Fruit fly (Drosophila melanogaster) whole organism, embryonic: ENCODE data around the gene dmGlut.

Source experiments
- Atf6 ChIP-seq: fragments of 200-800 bp; sonication (Bioruptor generic); IDR thresholded peaks from 2 replicates; pipeline ENCODE4 v1.3.6; 2022; ENCODE audit warnings: missing biosample characterization, missing genetic modification characterization
- B-H1 ChIP-seq: fragments of 200-800 bp; sonication (Bioruptor generic); IDR thresholded peaks from 3 replicates; pipeline ENCODE4 v1.3.6; 2022; ENCODE audit warnings: missing biosample characterization, missing genetic modification characterization
- CG10267 ChIP-seq: fragments of 200-800 bp; sonication (Bioruptor generic); optimal IDR thresholded peaks from 2 replicates; lab custom pipeline; 2018; ENCODE audit warnings: missing biosample characterization, mild to moderate bottlenecking, missing genetic modification characterization, moderate library complexity
- CG11398 ChIP-seq: fragments of 200-800 bp; sonication (Bioruptor generic); optimal IDR thresholded peaks from 2 replicates; lab custom pipeline; 2016; ENCODE audit warnings: missing biosample characterization, missing genetic modification characterization
- CG1233 ChIP-seq: fragments of 200-800 bp; sonication (Bioruptor generic); optimal IDR thresholded peaks from 4 replicates; lab custom pipeline; 2018; ENCODE audit warnings: missing biosample characterization, mild to moderate bottlenecking, missing genetic modification characterization
- CG13287 ChIP-seq: fragments of 200-800 bp; sonication (Bioruptor generic); IDR thresholded peaks from 2 replicates; pipeline ENCODE4 v1.3.6; 2022; ENCODE audit warnings: missing biosample characterization, missing genetic modification characterization; ENCODE audit not compliant: partially characterized antibody
- CG13775 ChIP-seq: fragments of 200-800 bp; sonication (Bioruptor generic); optimal IDR thresholded peaks from 3 replicates; lab custom pipeline; 2017; ENCODE audit warnings: missing biosample characterization, mild to moderate bottlenecking, missing genetic modification characterization
- CG15514 ChIP-seq: fragments of 200-800 bp; sonication (Bioruptor generic); optimal IDR thresholded peaks from 3 replicates; lab custom pipeline; 2017; ENCODE audit warnings: missing biosample characterization, missing genetic modification characterization, mild to moderate bottlenecking, moderate library complexity, missing genetic modification reagents
- CG2129 ChIP-seq: fragments of 200-800 bp; sonication (Bioruptor generic); IDR thresholded peaks from 2 replicates; pipeline ENCODE4 v1.3.6; 2022; ENCODE audit warnings: missing biosample characterization, missing genetic modification characterization; ENCODE audit not compliant: partially characterized antibody
- CG2202 ChIP-seq: fragments of 200-800 bp; sonication (Bioruptor generic); optimal IDR thresholded peaks from 2 replicates; lab custom pipeline; 2018; ENCODE audit warnings: missing biosample characterization, mild to moderate bottlenecking, missing genetic modification characterization
- CG30020 ChIP-seq: fragments of 200-800 bp; optimal IDR thresholded peaks from 2 replicates; lab custom pipeline; 2019; ENCODE audit warnings: missing biosample characterization, mild to moderate bottlenecking, missing genetic modification characterization, moderate library complexity
- CG33557 ChIP-seq: fragments of 200-800 bp; sonication (Bioruptor generic); optimal IDR thresholded peaks from 2 replicates; lab custom pipeline; 2019; ENCODE audit warnings: missing biosample characterization, mild to moderate bottlenecking, missing genetic modification characterization, moderate library complexity
- CG34376 ChIP-seq: fragments of 200-800 bp; sonication (Bioruptor generic); optimal IDR thresholded peaks from 2 replicates; lab custom pipeline; 2018; ENCODE audit warnings: missing biosample characterization, mild to moderate bottlenecking, missing genetic modification characterization
- CG3847 ChIP-seq: fragments of 200-800 bp; sonication (Bioruptor generic); IDR thresholded peaks from 2 replicates; pipeline ENCODE4 v1.3.6; 2022; ENCODE audit warnings: missing biosample characterization, missing genetic modification characterization
- CG4707 ChIP-seq: fragments of 200-800 bp; sonication (Bioruptor generic); optimal IDR thresholded peaks from 2 replicates; lab custom pipeline; 2018; ENCODE audit warnings: missing biosample characterization, mild to moderate bottlenecking, missing genetic modification characterization, moderate library complexity
- CG6683 ChIP-seq: fragments of 200-800 bp; sonication (Bioruptor generic); optimal IDR thresholded peaks from 2 replicates; lab custom pipeline; 2017; ENCODE audit warnings: missing biosample characterization, mild to moderate bottlenecking, missing genetic modification characterization, missing genetic modification reagents
- CG6765 ChIP-seq: fragments of 200-800 bp; sonication (Bioruptor generic); optimal IDR thresholded peaks from 3 replicates; lab custom pipeline; 2017; ENCODE audit warnings: missing biosample characterization, mild to moderate bottlenecking, missing genetic modification characterization
- CG6791 ChIP-seq: fragments of 200-800 bp; sonication (Bioruptor generic); IDR thresholded peaks from 3 replicates; pipeline ENCODE4 v1.3.6; 2022; ENCODE audit warnings: missing biosample characterization, missing genetic modification characterization; ENCODE audit not compliant: partially characterized antibody
- CG7372 ChIP-seq: fragments of 200-800 bp; sonication (Bioruptor generic); IDR thresholded peaks from 2 replicates; pipeline ENCODE4 v1.3.6; 2022; ENCODE audit warnings: missing biosample characterization, missing genetic modification characterization
- CG8388 ChIP-seq: fragments of 200-800 bp; sonication (Bioruptor generic); optimal IDR thresholded peaks from 2 replicates; lab custom pipeline; 2019; ENCODE audit warnings: missing biosample characterization, mild to moderate bottlenecking, missing genetic modification characterization, moderate library complexity
- D19B ChIP-seq: fragments of 200-800 bp; sonication (Bioruptor generic); optimal IDR thresholded peaks from 2 replicates; lab custom pipeline; 2017; ENCODE audit warnings: missing biosample characterization, mild to moderate bottlenecking, missing genetic modification characterization
- E2f2 ChIP-seq: fragments of 200-800 bp; sonication (Bioruptor generic); IDR thresholded peaks from 2 replicates; pipeline ENCODE4 v1.3.6; 2022; ENCODE audit warnings: missing biosample characterization, missing genetic modification characterization
- H2.0 ChIP-seq: fragments of 200-800 bp; sonication (Bioruptor generic); IDR thresholded peaks from 2 replicates; pipeline ENCODE4 v1.3.6; 2022; ENCODE audit warnings: missing biosample characterization, missing genetic modification characterization
- MBD-R2 ChIP-seq: fragments of 200-800 bp; sonication (Bioruptor generic); IDR thresholded peaks from 2 replicates; pipeline ENCODE4 v1.3.6; 2022; ENCODE audit warnings: missing biosample characterization, missing genetic modification characterization
- MTF-1 ChIP-seq: fragments of 200-800 bp; sonication (Bioruptor generic); optimal IDR thresholded peaks from 2 replicates; lab custom pipeline; 2018; ENCODE audit warnings: missing biosample characterization, mild to moderate bottlenecking, missing genetic modification characterization, borderline replicate concordance
- NFAT ChIP-seq: fragments of 200-800 bp; sonication (Bioruptor generic); IDR thresholded peaks from 2 replicates; pipeline ENCODE4 v1.3.6; 2022; ENCODE audit warnings: missing biosample characterization, missing genetic modification characterization
- Oaz ChIP-seq: fragments of 200-800 bp; sonication (Bioruptor generic); IDR thresholded peaks from 2 replicates; pipeline ENCODE4 v1.3.6; 2022; ENCODE audit warnings: missing biosample characterization, missing genetic modification characterization
- Oli ChIP-seq: fragments of 200-800 bp; sonication (Bioruptor generic); optimal IDR thresholded peaks from 2 replicates; lab custom pipeline; 2018; ENCODE audit warnings: missing biosample characterization, mild to moderate bottlenecking, missing genetic modification characterization, moderate library complexity
- Pdp1 ChIP-seq, 2 experiments: fragments of 200-800 bp; sonication (Bioruptor generic); optimal IDR thresholded peaks; 3 replicates each; lab custom pipeline; 2016; ENCODE audit warnings: missing biosample characterization in 2 of 2, missing genetic modification characterization in 2 of 2, mild to moderate bottlenecking in 1 of 2, moderate library complexity in 1 of 2
- Rfx ChIP-seq: fragments of 200-800 bp; sonication (Bioruptor generic); IDR thresholded peaks from 2 replicates; pipeline ENCODE4 v1.3.6; 2022; ENCODE audit warnings: missing biosample characterization, missing genetic modification characterization
- abd-A ChIP-seq: fragments of 200-800 bp; sonication (Bioruptor generic); optimal IDR thresholded peaks from 3 replicates; lab custom pipeline; 2019; ENCODE audit warnings: missing biosample characterization, mild to moderate bottlenecking, missing genetic modification characterization, moderate library complexity
- cad ChIP-seq: fragments of >200 bp; optimal IDR thresholded peaks from 2 replicates; lab custom pipeline; 2017; ENCODE audit warnings: missing biosample characterization, missing genetic modification characterization
- chn ChIP-seq: fragments of 200-800 bp; sonication (Bioruptor generic); optimal IDR thresholded peaks from 2 replicates; lab custom pipeline; 2016; ENCODE audit warnings: missing biosample characterization, missing genetic modification characterization
- ci ChIP-seq: fragments of 200-800 bp; sonication (Bioruptor generic); IDR thresholded peaks from 3 replicates; pipeline ENCODE4 v1.3.6; 2022; ENCODE audit warnings: missing biosample characterization, missing genetic modification characterization
- crc ChIP-seq: fragments of 200-800 bp; sonication (Bioruptor generic); optimal IDR thresholded peaks from 2 replicates; lab custom pipeline; 2016; ENCODE audit warnings: missing biosample characterization, missing genetic modification characterization
- esg ChIP-seq: fragments of 200-800 bp; sonication (Bioruptor generic); conservative IDR thresholded peaks from 2 replicates; pipeline ENCODE4 v1.3.6; 2022; ENCODE audit warnings: missing biosample characterization, missing genetic modification characterization
- ewg ChIP-seq: fragments of 200-800 bp; sonication (Bioruptor generic); optimal IDR thresholded peaks from 3 replicates; lab custom pipeline; 2017; ENCODE audit warnings: mild to moderate bottlenecking, missing biosample characterization, missing genetic modification reagents, missing genetic modification characterization
- nom ChIP-seq: fragments of 200-800 bp; sonication (Bioruptor generic); optimal IDR thresholded peaks from 2 replicates; lab custom pipeline; 2017; ENCODE audit warnings: missing biosample characterization, missing genetic modification characterization, mild to moderate bottlenecking, moderate library complexity, missing genetic modification reagents
- pzg ChIP-seq: fragments of 200-800 bp; sonication (Bioruptor generic); optimal IDR thresholded peaks from 3 replicates; lab custom pipeline; 2018; ENCODE audit warnings: missing biosample characterization, mild to moderate bottlenecking, missing genetic modification characterization, moderate library complexity
- row ChIP-seq: fragments of 200-800 bp; sonication (Bioruptor generic); IDR thresholded peaks from 3 replicates; pipeline ENCODE4 v1.3.6; 2022; ENCODE audit warnings: missing biosample characterization, missing genetic modification characterization
- scrt ChIP-seq: fragments of 200-800 bp; sonication (Bioruptor generic); optimal IDR thresholded peaks from 2 replicates; lab custom pipeline; 2018; ENCODE audit warnings: missing biosample characterization, mild to moderate bottlenecking, missing genetic modification characterization, moderate library complexity
- sens ChIP-seq: fragments of 200-800 bp; sonication (Bioruptor generic); peaks from one replicate; lab custom pipeline; 2016; ENCODE audit warnings: missing biosample characterization, missing genetic modification characterization
- stwl ChIP-seq: fragments of 200-800 bp; sonication (Bioruptor generic); optimal IDR thresholded peaks from 3 replicates; lab custom pipeline; 2018; ENCODE audit warnings: missing biosample characterization, mild to moderate bottlenecking, missing genetic modification characterization, moderate library complexity
- twi ChIP-seq: fragments of 200-800 bp; optimal IDR thresholded peaks from 2 replicates; lab custom pipeline; 2019; ENCODE audit warnings: missing biosample characterization, mild to moderate bottlenecking, missing genetic modification characterization, moderate library complexity
- unc-4 ChIP-seq: fragments of 200-800 bp; sonication (Bioruptor generic); IDR thresholded peaks from 2 replicates; pipeline ENCODE4 v1.3.6; 2022; ENCODE audit warnings: missing biosample characterization, missing genetic modification characterization; ENCODE audit not compliant: partially characterized antibody
- vvl ChIP-seq: fragments of 200-800 bp; sonication (Bioruptor generic); IDR thresholded peaks from 2 replicates; pipeline ENCODE4 v1.3.6; 2022; ENCODE audit warnings: missing biosample characterization, missing genetic modification characterization
- wdn ChIP-seq: fragments of 200-800 bp; sonication (Bioruptor generic); IDR thresholded peaks from 2 replicates; pipeline ENCODE4 v1.3.6; 2022; ENCODE audit warnings: missing biosample characterization, missing genetic modification characterization
- wek ChIP-seq: fragments of 200-800 bp; sonication (Bioruptor generic); optimal IDR thresholded peaks from 3 replicates; lab custom pipeline; 2018; ENCODE audit warnings: missing biosample characterization, mild to moderate bottlenecking, missing genetic modification characterization, moderate library complexity
- zf30C ChIP-seq: fragments of 200-800 bp; sonication (Bioruptor generic); optimal IDR thresholded peaks from 3 replicates; lab custom pipeline; 2018; ENCODE audit warnings: missing biosample characterization, mild to moderate bottlenecking, missing genetic modification characterization

The dmGlut gene

DNA sequence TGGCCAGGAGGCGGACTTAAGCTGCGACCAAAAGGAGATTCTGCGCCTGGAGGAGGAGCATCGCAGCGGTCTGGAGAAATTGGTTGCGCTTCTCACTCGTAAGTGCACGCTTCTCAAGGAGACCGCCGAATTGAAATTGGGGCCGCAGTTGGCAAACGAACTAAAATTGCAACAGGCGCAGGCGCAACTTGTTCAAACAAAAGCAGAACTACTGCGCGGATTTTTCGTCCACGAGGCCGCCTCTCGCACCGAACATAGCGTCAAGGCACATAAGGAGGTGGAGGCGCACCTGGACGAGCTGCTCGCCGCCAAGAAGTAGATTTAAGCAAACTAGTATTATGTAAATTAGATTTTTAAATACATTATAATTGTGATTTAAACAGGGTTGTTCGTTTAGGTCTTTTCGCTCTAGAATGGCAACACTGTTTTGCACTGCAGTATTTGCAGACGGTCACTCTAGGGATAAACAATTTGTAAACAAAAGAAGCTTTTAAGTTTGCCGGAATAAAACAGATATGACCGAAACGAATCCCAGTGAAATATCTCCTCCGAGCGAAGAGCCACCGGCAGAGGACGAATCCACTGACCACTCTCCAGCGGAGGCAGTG, 36.7 kb upstream of the dmGlut start, which contains the start of gene escl:
escl (plus strand) TSS at position 470 of the 608 bp plus-strand sequence.
- TF ChIP-seq Rfx (GFP tag; lab: Robert Waterston, UW) = no peak
- TF ChIP-seq CG2202 (tag; lab: Kevin White, UChicago) = no peak
- TF ChIP-seq unc-4 (GFP tag; lab: Robert Waterston, UW) = 0 out of 2 replicates have a peak, but pooled peaks have one; percentile 24
- no peak for TF ChIP-seq Atf6 (GFP tag; lab: Robert Waterston, UW)
- 0 out of 2 replicates have a peak, but pooled peaks have one; percentile 9 for TF ChIP-seq NFAT
- no peak for TF ChIP-seq B-H1
- TF ChIP-seq Oli (tag; lab: Kevin White, UChicago) = no peak
- no peak for TF ChIP-seq CG10267 (tag; lab: Kevin White, UChicago)
- TF ChIP-seq scrt (GFP tag; lab: Kevin White, UChicago) = no peak
- TF ChIP-seq ci = 0 out of 3 replicates have a peak, but pooled peaks have one; percentile 5
- TF ChIP-seq abd-A = no peak
- TF ChIP-seq CG6765 (GFP tag; lab: Kevin White, UChicago) = no peak
- no peak for TF ChIP-seq CG13775
- no peak for TF ChIP-seq CG8388 (GFP tag; lab: Kevin White, UChicago)
- TF ChIP-seq CG6791 (GFP tag; lab: Robert Waterston, UW) = no peak
- no peak for TF ChIP-seq CG4707 (GFP tag; lab: Kevin White, UChicago)
- no peak for TF ChIP-seq H2.0
- peak; percentile 24; the same call in 1 of the 3 replicates for TF ChIP-seq row (GFP tag; lab: Robert Waterston, UW)
- TF ChIP-seq ewg = peak; percentile 55
- no peak for TF ChIP-seq CG6683
- TF ChIP-seq CG11398 (GFP tag; lab: Kevin White, UChicago) = no peak
- peak; percentile 4 for TF ChIP-seq CG15514 (GFP tag; lab: Kevin White, UChicago)
- TF ChIP-seq MTF-1 (GFP tag; lab: Kevin White, UChicago) = no peak
- no peak for TF ChIP-seq CG30020 (tag; lab: Kevin White, UChicago)
- TF ChIP-seq esg (GFP tag; lab: Robert Waterston, UW) = no peak
- TF ChIP-seq zf30C (GFP tag; lab: Kevin White, UChicago) = no peak
- no peak for TF ChIP-seq crc (GFP tag; lab: Kevin White, UChicago)
- TF ChIP-seq twi (tag; lab: Kevin White, UChicago) = no peak
- TF ChIP-seq chn (GFP tag; lab: Kevin White, UChicago) = no peak
- 0 out of 2 replicates have a peak, but pooled peaks have one; percentile 29 for TF ChIP-seq CG3847 (GFP tag; lab: Robert Waterston, UW)
- no peak for TF ChIP-seq CG34376
- peak; percentile 75 for TF ChIP-seq E2f2 (GFP tag; lab: Robert Waterston, UW)
- peak; percentile 50 for TF ChIP-seq CG13287
- TF ChIP-seq Pdp1 (GFP tag; optimal IDR thresholded peaks at IDR 0.05; lab: Kevin White, UChicago) = peak in 1 of 2 experiments; percentile 21
- TF ChIP-seq MBD-R2 (GFP tag; lab: Robert Waterston, UW) = peak; percentile 85
- no peak for TF ChIP-seq CG33557 (GFP tag; lab: Kevin White, UChicago)
- peak; percentile 41 for TF ChIP-seq stwl (tag; lab: Kevin White, UChicago)
- TF ChIP-seq CG7372 (GFP tag; lab: Robert Waterston, UW) = no peak
- no peak for TF ChIP-seq nom (GFP tag; lab: Kevin White, UChicago)
- TF ChIP-seq D19B = no peak
- TF ChIP-seq wek (GFP tag; lab: Kevin White, UChicago) = no peak
- no peak for TF ChIP-seq Oaz (GFP tag; lab: Robert Waterston, UW)
- TF ChIP-seq CG2129 (GFP tag; lab: Robert Waterston, UW) = no peak
- TF ChIP-seq pzg = peak; percentile 57
- peak; percentile 90 for TF ChIP-seq vvl (GFP tag; lab: Robert Waterston, UW)
- no peak for TF ChIP-seq wdn (GFP tag; lab: Robert Waterston, UW)
- TF ChIP-seq cad = no peak
- no peak for TF ChIP-seq CG1233 (GFP tag; lab: Kevin White, UChicago)
- TF ChIP-seq sens (GFP tag; lab: Kevin White, UChicago) = peak; percentile 51
